Fruit fly (Drosophila melanogaster) whole organism, embryonic: ENCODE data around the gene Fit2.

Experiments
- Abd-B ChIP-seq: fragments of 200-800 bp; sonication (Bioruptor generic); optimal IDR thresholded peaks from 2 replicates; lab custom pipeline; 2018; ENCODE audit warnings: missing biosample characterization, mild to moderate bottlenecking, missing genetic modification characterization, moderate library complexity
- CG10543 ChIP-seq: fragments of 200-800 bp; sonication (Bioruptor generic); optimal IDR thresholded peaks from 3 replicates; lab custom pipeline; 2017; ENCODE audit warnings: missing biosample characterization, mild to moderate bottlenecking, missing genetic modification characterization, moderate library complexity
- CG11456 ChIP-seq: fragments of 200-800 bp; sonication (Bioruptor generic); IDR thresholded peaks from 3 replicates; pipeline ENCODE4 v1.3.6; 2022; ENCODE audit warnings: missing biosample characterization, missing genetic modification characterization
- CG12391 ChIP-seq: fragments of 200-800 bp; sonication (Bioruptor generic); optimal IDR thresholded peaks from 3 replicates; lab custom pipeline; 2018; ENCODE audit warnings: missing biosample characterization, mild to moderate bottlenecking, missing genetic modification characterization, moderate library complexity
- CG13424 ChIP-seq: fragments of 200-800 bp; sonication (Bioruptor generic); optimal IDR thresholded peaks from 2 replicates; lab custom pipeline; 2019; ENCODE audit warnings: missing biosample characterization, mild to moderate bottlenecking, missing genetic modification characterization, moderate library complexity
- CG18619 ChIP-seq: fragments of 200-800 bp; sonication (Bioruptor generic); optimal IDR thresholded peaks from 3 replicates; lab custom pipeline; 2017; ENCODE audit warnings: missing biosample characterization, mild to moderate bottlenecking, missing genetic modification characterization
- CG33557 ChIP-seq: fragments of 200-800 bp; sonication (Bioruptor generic); optimal IDR thresholded peaks from 2 replicates; lab custom pipeline; 2019; ENCODE audit warnings: missing biosample characterization, mild to moderate bottlenecking, missing genetic modification characterization, moderate library complexity
- CG4424 ChIP-seq: fragments of 200-800 bp; sonication (Bioruptor generic); optimal IDR thresholded peaks from 3 replicates; lab custom pipeline; 2016; ENCODE audit warnings: missing biosample characterization, missing genetic modification characterization
- CG4707 ChIP-seq: fragments of 200-800 bp; sonication (Bioruptor generic); optimal IDR thresholded peaks from 2 replicates; lab custom pipeline; 2018; ENCODE audit warnings: missing biosample characterization, mild to moderate bottlenecking, missing genetic modification characterization, moderate library complexity
- CG6683 ChIP-seq: fragments of 200-800 bp; sonication (Bioruptor generic); optimal IDR thresholded peaks from 2 replicates; lab custom pipeline; 2017; ENCODE audit warnings: missing biosample characterization, mild to moderate bottlenecking, missing genetic modification characterization, missing genetic modification reagents
- CG6791 ChIP-seq: fragments of 200-800 bp; sonication (Bioruptor generic); IDR thresholded peaks from 3 replicates; pipeline ENCODE4 v1.3.6; 2022; ENCODE audit warnings: missing biosample characterization, missing genetic modification characterization; ENCODE audit not compliant: partially characterized antibody
- CG7372 ChIP-seq: fragments of 200-800 bp; sonication (Bioruptor generic); IDR thresholded peaks from 2 replicates; pipeline ENCODE4 v1.3.6; 2022; ENCODE audit warnings: missing biosample characterization, missing genetic modification characterization
- CG8388 ChIP-seq: fragments of 200-800 bp; sonication (Bioruptor generic); optimal IDR thresholded peaks from 2 replicates; lab custom pipeline; 2019; ENCODE audit warnings: missing biosample characterization, mild to moderate bottlenecking, missing genetic modification characterization, moderate library complexity
- CG8765 ChIP-seq: fragments of 200-800 bp; sonication (Bioruptor generic); IDR thresholded peaks from 2 replicates; pipeline ENCODE4 v1.3.6; 2022; ENCODE audit warnings: missing biosample characterization, missing genetic modification characterization
- CG9215 ChIP-seq: fragments of 200-800 bp; sonication (Bioruptor generic); IDR thresholded peaks from 2 replicates; pipeline ENCODE4 v1.3.6; 2022; ENCODE audit warnings: missing biosample characterization, missing genetic modification characterization
- CG9876 ChIP-seq: fragments of 200-800 bp; sonication (Bioruptor generic); optimal IDR thresholded peaks from 2 replicates; lab custom pipeline; 2016; ENCODE audit warnings: missing biosample characterization, missing genetic modification characterization
- CoRest ChIP-seq: fragments of 200-800 bp; sonication (Bioruptor generic); optimal IDR thresholded peaks from 3 replicates; lab custom pipeline; 2018; ENCODE audit warnings: missing biosample characterization, mild to moderate bottlenecking, missing genetic modification characterization, moderate library complexity
- D ChIP-seq, 2 experiments: fragments of 200-800 bp in 1 of 2; fragments of >200 bp in 1 of 2; sonication (Bioruptor generic) in 1 of 2; optimal IDR thresholded peaks; 2 replicates in 1 of 2; 3 replicates in 1 of 2; lab custom pipeline; 2017; ENCODE audit warnings: mild to moderate bottlenecking in 1 of 2, missing biosample characterization in 1 of 2, missing genetic modification characterization in 1 of 2, missing genetic modification reagents in 1 of 2
- D19A ChIP-seq: fragments of 200-800 bp; optimal IDR thresholded peaks from 3 replicates; lab custom pipeline; 2019; ENCODE audit warnings: missing biosample characterization, mild to moderate bottlenecking, missing genetic modification characterization, moderate library complexity
- Dll ChIP-seq: fragments of 200-800 bp; sonication (Bioruptor generic); IDR thresholded peaks from 4 replicates; pipeline ENCODE4 v1.3.6; 2022; ENCODE audit warnings: missing biosample characterization, missing genetic modification characterization; ENCODE audit not compliant: partially characterized antibody
- Doc3 ChIP-seq: fragments of 200-800 bp; sonication (Bioruptor generic); IDR thresholded peaks from 3 replicates; pipeline ENCODE4 v1.3.6; 2022; ENCODE audit warnings: missing biosample characterization, missing genetic modification characterization; ENCODE audit not compliant: partially characterized antibody
- HmgD ChIP-seq: fragments of 200-800 bp; sonication (Bioruptor generic); optimal IDR thresholded peaks from 3 replicates; lab custom pipeline; 2016; ENCODE audit warnings: missing biosample characterization, missing genetic modification characterization
- Hr3 ChIP-seq: fragments of 200-800 bp; sonication (Bioruptor generic); optimal IDR thresholded peaks from 3 replicates; lab custom pipeline; 2016; ENCODE audit warnings: missing biosample characterization, missing genetic modification characterization
- Hr51 ChIP-seq, 2 experiments: fragments of 200-800 bp; sonication (Bioruptor generic); optimal IDR thresholded peaks; 2 replicates in 1 of 2; 3 replicates in 1 of 2; lab custom pipeline; 2016 to 2018; ENCODE audit warnings: missing biosample characterization in 2 of 2, missing genetic modification characterization in 2 of 2, mild to moderate bottlenecking in 1 of 2, moderate library complexity in 1 of 2
- Lim3 ChIP-seq: fragments of 200-800 bp; sonication (Bioruptor generic); IDR thresholded peaks from 2 replicates; pipeline ENCODE4 v1.3.6; 2022; ENCODE audit warnings: missing biosample characterization, missing genetic modification characterization
- MBD-R2 ChIP-seq: fragments of 200-800 bp; sonication (Bioruptor generic); IDR thresholded peaks from 2 replicates; pipeline ENCODE4 v1.3.6; 2022; ENCODE audit warnings: missing biosample characterization, missing genetic modification characterization
- Max ChIP-seq: fragments of 200-800 bp; sonication (Bioruptor generic); optimal IDR thresholded peaks from 2 replicates; lab custom pipeline; 2016; ENCODE audit warnings: missing biosample characterization, mild to moderate bottlenecking, missing genetic modification characterization
- Nf-YB ChIP-seq: fragments of 200-800 bp; sonication (Bioruptor generic); optimal IDR thresholded peaks from 3 replicates; lab custom pipeline; 2019; ENCODE audit warnings: missing biosample characterization, mild to moderate bottlenecking, missing genetic modification characterization, moderate library complexity
- NfI ChIP-seq: fragments of 200-800 bp; sonication (Bioruptor generic); optimal IDR thresholded peaks from 3 replicates; lab custom pipeline; 2018; ENCODE audit warnings: missing biosample characterization, mild to moderate bottlenecking, missing genetic modification characterization, moderate library complexity
- Pdp1 ChIP-seq, 2 experiments: fragments of 200-800 bp; sonication (Bioruptor generic); optimal IDR thresholded peaks; 3 replicates each; lab custom pipeline; 2016; ENCODE audit warnings: missing biosample characterization in 2 of 2, missing genetic modification characterization in 2 of 2, mild to moderate bottlenecking in 1 of 2, moderate library complexity in 1 of 2
- Sox102F ChIP-seq: fragments of 200-800 bp; sonication (Bioruptor generic); optimal IDR thresholded peaks from 2 replicates; lab custom pipeline; 2018; ENCODE audit warnings: missing biosample characterization, mild to moderate bottlenecking, missing genetic modification characterization, moderate library complexity
- amos ChIP-seq: fragments of 200-800 bp; sonication (Bioruptor generic); IDR thresholded peaks from 2 replicates; pipeline ENCODE4 v1.3.6; 2022; ENCODE audit warnings: missing biosample characterization, missing genetic modification characterization; ENCODE audit not compliant: partially characterized antibody
- bbx ChIP-seq: fragments of 200-800 bp; sonication (Bioruptor generic); IDR thresholded peaks from 2 replicates; pipeline ENCODE4 v1.3.6; 2022; ENCODE audit warnings: missing biosample characterization, missing genetic modification characterization; ENCODE audit not compliant: partially characterized antibody
- cato ChIP-seq: fragments of 200-800 bp; sonication (Bioruptor generic); optimal IDR thresholded peaks from 2 replicates; lab custom pipeline; 2016; ENCODE audit warnings: missing biosample characterization, missing genetic modification characterization, borderline replicate concordance
- disco-r ChIP-seq: fragments of 200-800 bp; sonication (Bioruptor generic); optimal IDR thresholded peaks from 2 replicates; lab custom pipeline; 2016; ENCODE audit warnings: missing biosample characterization, missing genetic modification characterization
- ems ChIP-seq: fragments of 200-800 bp; sonication (Bioruptor generic); optimal IDR thresholded peaks from 3 replicates; lab custom pipeline; 2016; ENCODE audit warnings: missing biosample characterization, missing genetic modification characterization
- fd3F ChIP-seq: fragments of 200-800 bp; sonication (Bioruptor generic); optimal IDR thresholded peaks from 2 replicates; lab custom pipeline; 2018; ENCODE audit warnings: missing biosample characterization, mild to moderate bottlenecking, missing genetic modification characterization, moderate library complexity
- gt ChIP-seq: fragments of 200-800 bp; sonication (Bioruptor generic); IDR thresholded peaks from 2 replicates; pipeline ENCODE4 v1.3.6; 2022; ENCODE audit warnings: missing biosample characterization, missing genetic modification characterization
- maf-S ChIP-seq: fragments of 200-800 bp; sonication (Bioruptor generic); optimal IDR thresholded peaks from 2 replicates; lab custom pipeline; 2016; ENCODE audit warnings: missing biosample characterization, missing genetic modification characterization
- pnt ChIP-seq: fragments of 200-800 bp; sonication (Bioruptor generic); optimal IDR thresholded peaks from 3 replicates; lab custom pipeline; 2016; ENCODE audit warnings: missing biosample characterization, missing genetic modification characterization
- salm ChIP-seq: fragments of 200-800 bp; sonication (Bioruptor generic); optimal IDR thresholded peaks from 2 replicates; lab custom pipeline; 2018; ENCODE audit warnings: missing biosample characterization, mild to moderate bottlenecking, missing genetic modification characterization
- schlank ChIP-seq: fragments of 200-800 bp; sonication (Bioruptor generic); optimal IDR thresholded peaks from 2 replicates; lab custom pipeline; 2018; ENCODE audit warnings: missing biosample characterization, mild to moderate bottlenecking, missing genetic modification characterization
- sug ChIP-seq: fragments of 200-800 bp; optimal IDR thresholded peaks from 2 replicates; lab custom pipeline; 2019; ENCODE audit warnings: missing biosample characterization, mild to moderate bottlenecking, missing genetic modification characterization, moderate library complexity
- twi ChIP-seq: fragments of 200-800 bp; optimal IDR thresholded peaks from 2 replicates; lab custom pipeline; 2019; ENCODE audit warnings: missing biosample characterization, mild to moderate bottlenecking, missing genetic modification characterization, moderate library complexity
- tx ChIP-seq: fragments of 200-800 bp; sonication (Bioruptor generic); optimal IDR thresholded peaks from 2 replicates; lab custom pipeline; 2016; ENCODE audit warnings: missing biosample characterization, missing genetic modification characterization
- unpg ChIP-seq: fragments of 200-800 bp; sonication (Bioruptor generic); optimal IDR thresholded peaks from 3 replicates; lab custom pipeline; 2018; ENCODE audit warnings: missing biosample characterization, mild to moderate bottlenecking, missing genetic modification characterization, moderate library complexity
- wdn ChIP-seq: fragments of 200-800 bp; sonication (Bioruptor generic); IDR thresholded peaks from 2 replicates; pipeline ENCODE4 v1.3.6; 2022; ENCODE audit warnings: missing biosample characterization, missing genetic modification characterization
- zf30C ChIP-seq: fragments of 200-800 bp; sonication (Bioruptor generic); optimal IDR thresholded peaks from 3 replicates; lab custom pipeline; 2018; ENCODE audit warnings: missing biosample characterization, mild to moderate bottlenecking, missing genetic modification characterization
- zfh2 ChIP-seq: fragments of 200-800 bp; sonication (Bioruptor generic); optimal IDR thresholded peaks from 2 replicates; lab custom pipeline; 2016; ENCODE audit warnings: missing biosample characterization, missing genetic modification characterization

The Fit2 gene

dm6 chr3L:17007041-17007471, 17.1 kb upstream of the Fit2 start (continued):
- TF ChIP-seq Nf-YB (no peak), Lim3 (no peak), Hr51 (GFP tag; optimal IDR thresholded peaks at IDR 0.05; lab: Kevin White, UChicago) (peak in 1 of 2 experiments; percentile 40), CG12391 (no peak), NfI (GFP tag; lab: Kevin White, UChicago) (peak; percentile 22), sug (tag; lab: Kevin White, UChicago) (peak; percentile 49), bbx (GFP tag; lab: Robert Waterston, UW) (no peak), salm (tag; lab: Kevin White, UChicago) (no peak), CG9215 (GFP tag; lab: Robert Waterston, UW) (no peak; the same call in 1 of the 2 replicates), Sox102F (peak; percentile 39), CG4424 (GFP tag; lab: Kevin White, UChicago) (no peak), CG6683 (GFP tag; lab: Kevin White, UChicago) (no peak), Hr3 (GFP tag; lab: Kevin White, UChicago) (no peak), D (optimal IDR thresholded peaks at IDR 0.05; lab: Kevin White, UChicago) (no peak), D (GFP tag; optimal IDR thresholded peaks at IDR 0.05; lab: Kevin White, UChicago) (no peak), wdn (GFP tag; lab: Robert Waterston, UW) (0 out of 2 replicates have a peak, but pooled peaks have one; percentile 30), CG13424 (tag; lab: Kevin White, UChicago) (peak; percentile 23), HmgD (GFP tag; lab: Kevin White, UChicago) (no peak), CG8388 (GFP tag; lab: Kevin White, UChicago) (no peak), Doc3 (GFP tag; lab: Robert Waterston, UW) (no peak), unpg (peak; percentile 42), pnt (GFP tag; lab: Kevin White, UChicago) (no peak), CG11456 (peak; percentile 61; the same call in 1 of the 3 replicates), CG8765 (GFP tag; lab: Robert Waterston, UW) (no peak), D19A (peak; percentile 13), CG18619 (GFP tag; lab: Kevin White, UChicago) (peak; percentile 13), zfh2 (no peak), MBD-R2 (no peak), disco-r (GFP tag; lab: Kevin White, UChicago) (no peak), Pdp1 (GFP tag; optimal IDR thresholded peaks at IDR 0.05; lab: Kevin White, UChicago) (peak in 1 of 2 experiments; percentile 17), ems (GFP tag; lab: Kevin White, UChicago) (no peak), Dll (no peak), cato (GFP tag; lab: Kevin White, UChicago) (no peak), amos (GFP tag; lab: Robert Waterston, UW) (no peak), CG10543 (peak; percentile 47), CG9876 (GFP tag; lab: Kevin White, UChicago) (no peak), CG6791 (GFP tag; lab: Robert Waterston, UW) (no peak), CG4707 (GFP tag; lab: Kevin White, UChicago) (no peak), CG7372 (GFP tag; lab: Robert Waterston, UW) (0 out of 2 replicates have a peak, but pooled peaks have one; percentile 5), CoRest (tag; lab: Kevin White, UChicago) (peak; percentile 38), Max (GFP tag; lab: Kevin White, UChicago) (no peak), gt (no peak), twi (tag; lab: Kevin White, UChicago) (no peak), zf30C (GFP tag; lab: Kevin White, UChicago) (no peak), Abd-B (GFP tag; lab: Kevin White, UChicago) (no peak), tx (GFP tag; lab: Kevin White, UChicago) (no peak), fd3F (GFP tag; lab: Kevin White, UChicago) (no peak), CG33557 (GFP tag; lab: Kevin White, UChicago) (no peak), maf-S (GFP tag; lab: Kevin White, UChicago) (no peak), schlank (peak; percentile 20)
